Fruit fly (Drosophila melanogaster): ENCODE data around the gene chas.

DNA sequence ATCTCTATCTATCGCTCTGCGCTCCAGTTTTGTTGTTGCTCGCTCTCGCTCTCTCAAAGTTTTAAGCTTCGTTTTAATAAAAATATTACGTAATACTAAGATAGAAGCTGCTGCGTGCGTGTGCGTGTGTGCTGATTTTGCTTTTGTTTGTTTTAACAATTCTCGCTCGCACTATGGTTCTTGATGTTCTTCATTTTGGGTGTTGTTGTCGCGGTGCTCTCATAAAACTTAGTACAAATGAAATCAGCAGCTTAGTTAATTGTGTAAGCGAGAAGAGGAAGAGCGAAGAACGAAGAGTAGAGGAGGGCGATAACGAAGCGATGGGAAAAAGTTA lies 39.4 kb downstream of the chas start:
- TF ChIP-seq psq (optimal IDR thresholded peaks at IDR 0.05) (no peak), usp (GFP tag; optimal IDR thresholded peaks at IDR 0.05) (no peak), pan (optimal IDR thresholded peaks at IDR 0.05) (no peak), Dll (optimal IDR thresholded peaks at IDR 0.05) (no peak), EcR (GFP tag; optimal IDR thresholded peaks at IDR 0.05) (no peak), CG8478 (optimal IDR thresholded peaks at IDR 0.05) (no peak)

Data from whole organism.